Worm (Caenorhabditis elegans) whole organism, L4/young adult: Measurements from ENCODE around the gene C08E3.13.

Experiments
- W03F9.2 ChIP-seq: fragments of 150-350 bp; optimal IDR thresholded peaks from 2 replicates; lab custom pipeline; 2014; ENCODE audit warnings: missing biosample characterization, missing genetic modification characterization
- dao-5 ChIP-seq: sonication (generic microtip); optimal IDR thresholded peaks from 2 replicates; lab custom pipeline; 2016; ENCODE audit warnings: missing genotype, missing genetic modification characterization, moderate library complexity, missing compliant biosample characterization

- TF ChIP-seq W03F9.2 (no peak), dao-5 (tag; lab: Kevin White, UChicago) (no peak)
These were observed 10.9 kb downstream of the C08E3.13 start, which contains the start of gene fbxa-158 for ce11 chrII:1621180-1621579.
